Worm (Caenorhabditis elegans): ENCODE measurements around the gene fbxb-115.

ce11 chrV:19288073-19288805 lies 48.2 kb upstream of the fbxb-115 start, which contains the start of the genes F55C9.3 and fbxb-57:
- no peak for TF ChIP-seq ama-1 (optimal IDR thresholded peaks at IDR 0.05)
- no peak for TF ChIP-seq ceh-13 (GFP tag; optimal IDR thresholded peaks at IDR 0.05)
- no peak for TF ChIP-seq hmg-4 (GFP tag; optimal IDR thresholded peaks at IDR 0.05)
- no peak for TF ChIP-seq hmbx-1 (tag; optimal IDR thresholded peaks at IDR 0.05)
- no peak for TF ChIP-seq pes-1 (GFP tag; IDR thresholded peaks at IDR 0.05)
- no peak for TF ChIP-seq scrt-1 (GFP tag; IDR thresholded peaks at IDR 0.05)
- no peak for TF ChIP-seq flt-1 (GFP tag; IDR thresholded peaks at IDR 0.05)

Data from whole organism, early embryonic.